Fruit fly (Drosophila melanogaster): Measurements from ENCODE around the gene TrxT.

TrxT gene

DNA sequence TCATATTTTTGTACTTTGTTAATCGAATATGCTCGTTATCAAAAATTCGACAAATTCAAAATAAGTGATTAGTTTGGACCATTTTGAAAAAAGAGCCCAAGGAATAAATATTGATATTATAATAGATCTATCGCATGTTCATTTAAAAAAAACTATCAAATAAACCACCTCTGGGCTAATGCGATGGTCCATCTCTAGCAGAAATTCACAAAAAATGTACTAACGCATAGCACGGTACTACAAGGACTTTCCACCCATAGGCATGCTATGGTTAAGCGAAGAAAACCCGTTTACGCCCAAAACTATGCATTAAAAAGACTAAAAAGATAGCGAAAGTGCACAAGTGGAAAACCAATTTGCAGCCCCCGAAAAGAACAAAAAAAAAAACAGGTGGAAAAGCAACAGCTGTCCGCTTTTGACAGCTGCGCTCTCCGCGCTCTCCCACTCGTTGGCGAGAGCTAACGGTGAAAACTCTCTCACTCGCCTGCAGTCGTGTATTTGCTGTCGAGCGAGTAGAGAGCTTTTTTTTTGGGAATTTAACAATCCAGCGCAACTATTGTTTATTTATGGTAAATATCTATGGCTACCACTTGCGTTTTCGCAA, 20.7 kb upstream of the TrxT start, which contains the start of gene CanB (continued):
- TF ChIP-seq seq (GFP tag; IDR thresholded peaks at IDR 0.05) (no peak), Six4 (GFP tag; optimal IDR thresholded peaks at IDR 0.05) (no peak), CG17568 (GFP tag; optimal IDR thresholded peaks at IDR 0.05) (no peak), CG33213 (GFP tag; optimal IDR thresholded peaks at IDR 0.05) (peak; percentile 39), CG16779 (GFP tag; IDR thresholded peaks at IDR 0.05) (no peak), sob (GFP tag; IDR thresholded peaks at IDR 0.05) (no peak), Abd-B (GFP tag; optimal IDR thresholded peaks at IDR 0.05) (peak; percentile 20), CG11456 (GFP tag; IDR thresholded peaks at IDR 0.05) (0 out of 3 replicates have a peak, but pooled peaks have one; percentile 64), BtbVII (GFP tag; optimal IDR thresholded peaks at IDR 0.05) (no peak), Meics (GFP tag; optimal IDR thresholded peaks at IDR 0.05) (no peak), ham (GFP tag; IDR thresholded peaks at IDR 0.05) (no peak), CG13123 (GFP tag; optimal IDR thresholded peaks at IDR 0.05) (no peak), slou (GFP tag; optimal IDR thresholded peaks at IDR 0.05) (no peak), MTF-1 (GFP tag; optimal IDR thresholded peaks at IDR 0.05; ENCODE audit: borderline replicate concordance) (no peak), grn (GFP tag; optimal IDR thresholded peaks at IDR 0.05) (no peak), gro (GFP tag; optimal IDR thresholded peaks at IDR 0.05) (peak; percentile 31), Atf6 (GFP tag; IDR thresholded peaks at IDR 0.05) (no peak), amos (GFP tag; IDR thresholded peaks at IDR 0.05; ENCODE audit: partially characterized antibody) (peak; percentile 73), sna (GFP tag; IDR thresholded peaks at IDR 0.05; ENCODE audit: partially characterized antibody) (peak; percentile 52; the same call in 1 of the 2 replicates), stc (GFP tag; IDR thresholded peaks at IDR 0.05) (no peak), gem (tag; optimal IDR thresholded peaks at IDR 0.05) (peak; percentile 29), CG7963 (GFP tag; IDR thresholded peaks at IDR 0.05; ENCODE audit: partially characterized antibody) (0 out of 3 replicates have a peak, but pooled peaks have one; percentile 5), Ets97D (GFP tag; optimal IDR thresholded peaks at IDR 0.05) (peak; percentile 70), kah (GFP tag; optimal IDR thresholded peaks at IDR 0.05) (no peak), CG17328 (GFP tag; IDR thresholded peaks at IDR 0.05) (0 out of 2 replicates have a peak, but pooled peaks have one; percentile 35), CG18619 (GFP tag; optimal IDR thresholded peaks at IDR 0.05) (no peak), CG11504 (tag; optimal IDR thresholded peaks at IDR 0.05) (peak; percentile 17), Jarid2 (GFP tag; optimal IDR thresholded peaks at IDR 0.05) (no peak), CG9817 (tag; optimal IDR thresholded peaks at IDR 0.05) (peak; percentile 5), CG6175 (GFP tag; IDR thresholded peaks at IDR 0.05) (no peak), toy (GFP tag; IDR thresholded peaks at IDR 0.05) (no peak), cg (GFP tag; optimal IDR thresholded peaks at IDR 0.05) (no peak), nerfin-1 (tag; optimal IDR thresholded peaks at IDR 0.05) (peak; percentile 39), CG11085 (GFP tag; IDR thresholded peaks at IDR 0.05) (no peak), CG8478 (optimal IDR thresholded peaks at IDR 0.05) (no peak), dmrt11E (tag; optimal IDR thresholded peaks at IDR 0.05) (no peak), CG3407 (GFP tag; optimal IDR thresholded peaks at IDR 0.05) (no peak), Eip74EF (GFP tag; optimal IDR thresholded peaks at IDR 0.05) (no peak), da (GFP tag; optimal IDR thresholded peaks at IDR 0.05) (no peak), CG9932 (GFP tag; IDR thresholded peaks at IDR 0.05) (peak; percentile 34; the same call in 1 of the 2 replicates), Dll (GFP tag; IDR thresholded peaks at IDR 0.05; ENCODE audit: partially characterized antibody) (peak; percentile 74), HLHmδ (GFP tag; optimal IDR thresholded peaks at IDR 0.05) (no peak), vnd (GFP tag; IDR thresholded peaks at IDR 0.05; ENCODE audit: partially characterized antibody) (peak; percentile 53; the same call in 1 of the 3 replicates), CG7786 (GFP tag; optimal IDR thresholded peaks at IDR 0.05) (no peak), CG2129 (GFP tag; IDR thresholded peaks at IDR 0.05; ENCODE audit: partially characterized antibody) (peak; percentile 69), HLH4C (GFP tag; IDR thresholded peaks at IDR 0.05; ENCODE audit: partially characterized antibody) (peak; percentile 45; the same call in 2 of the 3 replicates), Nf-YA (GFP tag; IDR thresholded peaks at IDR 0.05) (no peak), Xbp1 (GFP tag; optimal IDR thresholded peaks at IDR 0.05) (peak; percentile 19), hkb (optimal IDR thresholded peaks at IDR 0.05) (no peak), hkb (GFP tag; IDR thresholded peaks at IDR 0.05) (0 out of 2 replicates have a peak, but pooled peaks have one; percentile 28)

Measured in whole organism, embryonic.